Worm (Caenorhabditis elegans) whole organism, L3 larva: Measurements from ENCODE around the gene F41B5.1.

Experiments
- aly-2 ChIP-seq: fragments of 150-350 bp; optimal IDR thresholded peaks from 2 replicates; lab custom pipeline; 2014; ENCODE audit warnings: missing biosample characterization, missing genetic modification characterization
- unc-39 ChIP-seq: sonication (generic microtip); optimal IDR thresholded peaks from 4 replicates; lab custom pipeline; 2017; ENCODE audit warnings: missing biosample characterization, missing genetic modification characterization

DNA sequence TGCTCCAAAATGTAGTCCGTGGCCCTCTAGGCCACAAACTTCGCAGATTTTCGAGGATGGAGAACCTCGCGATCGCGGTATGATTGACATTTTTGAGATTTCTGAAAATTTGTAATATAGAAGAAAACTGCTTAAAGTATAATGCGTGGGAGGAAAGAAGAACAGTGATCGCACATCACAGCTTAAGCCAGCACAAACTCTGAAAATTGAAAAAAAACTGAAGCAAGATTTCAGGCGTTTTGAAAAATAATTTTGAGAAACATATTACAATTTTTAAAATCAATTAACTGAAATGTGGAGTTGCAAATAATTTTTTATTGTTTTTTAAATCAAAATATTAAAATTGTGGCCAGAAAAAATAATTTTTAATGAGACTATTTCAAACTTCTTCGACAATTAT lies 11.6 kb downstream of the F41B5.1 start, which contains the start of gene nhr-275:
- no peak for TF ChIP-seq aly-2 (tag; lab: Kevin White, UChicago)
- no peak for TF ChIP-seq unc-39 (tag; lab: Kevin White, UChicago)
